Worm (Caenorhabditis elegans) whole organism, young adult: ENCODE results near the gene got-1.2.

Experiments used
- B0035.1 ChIP-seq: sonication (generic microtip); optimal IDR thresholded peaks from 2 replicates; lab custom pipeline; 2016; ENCODE audit warnings: missing genetic modification characterization, mild to moderate bottlenecking, missing compliant biosample characterization, missing genotype, missing genetic modification reagents
- D2030.7 ChIP-seq: fragments of 200-800 bp; sonication (Bioruptor generic); IDR thresholded peaks from 2 replicates; pipeline ENCODE4 v1.3.6; 2022; ENCODE audit warnings: missing genetic modification reagents, missing genetic modification characterization, missing compliant biosample characterization
- F23B12.7 ChIP-seq: sonication (generic microtip); optimal IDR thresholded peaks from 2 replicates; lab custom pipeline; 2017; ENCODE audit warnings: missing genetic modification characterization, mild to moderate bottlenecking, missing compliant biosample characterization, antibody characterized with exemption, moderate library complexity; ENCODE audit not compliant: insufficient read depth
- F49E8.2 ChIP-seq: sonication (generic microtip); optimal IDR thresholded peaks from 3 replicates; lab custom pipeline; 2017; ENCODE audit warnings: missing genetic modification characterization, mild to moderate bottlenecking, missing compliant biosample characterization, antibody characterized with exemption, moderate library complexity; ENCODE audit not compliant: insufficient read depth
- Y79H2A.3 ChIP-seq: fragments of 200-800 bp; sonication (Bioruptor generic); conservative IDR thresholded peaks from 2 replicates; pipeline ENCODE4 v1.3.6; 2022; ENCODE audit warnings: missing genetic modification reagents, missing genetic modification characterization, missing compliant biosample characterization
- ceh-91 ChIP-seq: fragments of 200-800 bp; sonication (Bioruptor generic); IDR thresholded peaks from 2 replicates; pipeline ENCODE4 v1.3.6; 2022; ENCODE audit warnings: missing genetic modification reagents, missing genetic modification characterization, missing compliant biosample characterization
- die-1 ChIP-seq: sonication (generic microtip); optimal IDR thresholded peaks from 2 replicates; lab custom pipeline; 2016; ENCODE audit warnings: missing genotype, mild to moderate bottlenecking, missing genetic modification characterization, missing compliant biosample characterization
- mcd-1 ChIP-seq: fragments of 200-800 bp; sonication (Bioruptor generic); IDR thresholded peaks from 2 replicates; pipeline ENCODE4 v1.3.6; 2022; ENCODE audit warnings: missing genetic modification reagents, missing genetic modification characterization, missing compliant biosample characterization
- pha-4 ChIP-seq: fragments of 150-350 bp; sonication (generic microtip); optimal IDR thresholded peaks from 2 replicates; lab custom pipeline; 2014; ENCODE audit warnings: missing biosample characterization, missing genetic modification reagents, missing genetic modification characterization

ce11 chrX:16772112-16772731 lies 20.7 kb downstream of the got-1.2 start:
- no peak for TF ChIP-seq mcd-1 (GFP tag; lab: Robert Waterston, UW)
- TF ChIP-seq F49E8.2 (tag; lab: Kevin White, UChicago), result no peak
- TF ChIP-seq Y79H2A.3 (GFP tag; lab: Robert Waterston, UW), result no peak
- TF ChIP-seq pha-4 (tag; lab: Kevin White, UChicago), result no peak
- TF ChIP-seq F23B12.7, result no peak
- TF ChIP-seq die-1 (tag; lab: Kevin White, UChicago), result no peak
- no peak for TF ChIP-seq D2030.7
- TF ChIP-seq B0035.1 (tag; lab: Kevin White, UChicago), result no peak
- TF ChIP-seq ceh-91 (GFP tag; lab: Robert Waterston, UW), result no peak
